Fruit fly (Drosophila melanogaster) whole organism, embryonic: ENCODE results near the gene CG9782.

Source experiments
- B-H2 ChIP-seq: fragments of 200-800 bp; sonication (Bioruptor generic); optimal IDR thresholded peaks from 2 replicates; lab custom pipeline; 2018; ENCODE audit warnings: missing biosample characterization, mild to moderate bottlenecking, missing genetic modification characterization
- CG15601 ChIP-seq: fragments of 200-800 bp; sonication (Bioruptor generic); optimal IDR thresholded peaks from 3 replicates; lab custom pipeline; 2019; ENCODE audit warnings: missing biosample characterization, mild to moderate bottlenecking, missing genetic modification characterization, moderate library complexity
- Gug ChIP-seq: fragments of 200-800 bp; sonication (Bioruptor generic); IDR thresholded peaks from 4 replicates; pipeline ENCODE4 v1.3.6; 2022; ENCODE audit warnings: missing biosample characterization, missing genetic modification characterization
- HmgZ ChIP-seq: fragments of 200-800 bp; sonication (Bioruptor generic); optimal IDR thresholded peaks from 2 replicates; lab custom pipeline; 2018; ENCODE audit warnings: missing biosample characterization, mild to moderate bottlenecking, missing genetic modification characterization
- Hr78 ChIP-seq, 2 experiments: fragments of 200-800 bp in 1 of 2; fragments of >200 bp in 1 of 2; sonication (Bioruptor generic) in 1 of 2; optimal IDR thresholded peaks; 2 replicates each; lab custom pipeline; 2017 to 2019; ENCODE audit warnings: missing biosample characterization in 2 of 2, missing genetic modification characterization in 2 of 2, mild to moderate bottlenecking in 1 of 2, moderate library complexity in 1 of 2
- Rx ChIP-seq: fragments of 200-800 bp; sonication (Bioruptor generic); IDR thresholded peaks from 2 replicates; pipeline ENCODE4 v1.3.6; 2022; ENCODE audit warnings: missing biosample characterization, missing genetic modification characterization
- h ChIP-seq: fragments of >200 bp; optimal IDR thresholded peaks from 2 replicates; lab custom pipeline; 2017

DNA sequence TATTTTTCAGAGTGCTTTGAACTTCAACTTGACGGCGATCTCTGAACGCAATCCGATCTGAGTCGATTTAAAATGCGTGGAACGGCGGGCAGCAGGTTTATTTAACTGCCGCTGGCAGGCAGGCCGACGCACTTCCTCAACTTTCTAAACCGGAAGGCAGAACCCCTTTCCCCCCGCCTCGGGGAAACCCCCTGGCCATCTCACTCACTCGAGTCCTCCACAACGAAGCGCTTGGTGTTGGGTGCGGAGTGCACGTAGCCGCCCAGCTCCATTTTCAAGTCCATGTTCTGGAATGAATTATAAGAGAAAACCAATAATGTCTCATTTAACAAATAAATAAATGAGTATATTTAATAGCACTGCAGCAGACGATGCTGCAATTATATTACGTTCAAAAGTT is 48.5 kb upstream of the CG9782 start:
- TF ChIP-seq Rx (no peak), Hr78 (GFP tag; optimal IDR thresholded peaks at IDR 0.05; lab: Kevin White, UChicago) (no peak), CG15601 (no peak), h (lab: Kevin White, UChicago) (no peak), HmgZ (tag; lab: Kevin White, UChicago) (no peak), B-H2 (GFP tag; lab: Kevin White, UChicago) (no peak), Gug (GFP tag; lab: Robert Waterston, UW) (no peak)
